Worm (Caenorhabditis elegans): ENCODE data around the gene srv-25.

ce11 chrIV:6337353-6337752 lies 33.8 kb upstream of the srv-25 start, which contains the start of gene ipla-6:
- TF ChIP-seq ceh-18 (tag; optimal IDR thresholded peaks at IDR 0.05) (no peak), nfya-1 (tag; optimal IDR thresholded peaks at IDR 0.05) (no peak), pat-9 (tag; optimal IDR thresholded peaks at IDR 0.05) (no peak), dve-1 (tag; optimal IDR thresholded peaks at IDR 0.05) (no peak), pqm-1 (tag; optimal IDR thresholded peaks at IDR 0.05) (no peak), eyg-1 (tag; optimal IDR thresholded peaks at IDR 0.05) (no peak), mec-3 (tag; optimal IDR thresholded peaks at IDR 0.05; ENCODE audit: borderline replicate concordance) (no peak), sox-4 (tag; optimal IDR thresholded peaks at IDR 0.05) (no peak), rnt-1 (tag; optimal IDR thresholded peaks at IDR 0.05) (no peak)
